Fruit fly (Drosophila melanogaster): Measurements from ENCODE around the gene CG10657.

Gene CG10657

dm6 chr3L:12501249-12501648 lies 4.2 kb upstream of the CG10657 start, which contains the start of the genes CG10638 and CG10681 (continued):
- TF ChIP-seq dm (GFP tag; optimal IDR thresholded peaks at IDR 0.05) (no peak), ro (GFP tag; IDR thresholded peaks at IDR 0.05) (no peak), CG34422 (GFP tag; IDR thresholded peaks at IDR 0.05) (peak; percentile 55; the same call in 1 of the 3 replicates), CG31441 (GFP tag; IDR thresholded peaks at IDR 0.05) (peak; percentile 50), CG1832 (GFP tag; optimal IDR thresholded peaks at IDR 0.05) (no peak), CrebB (tag; optimal IDR thresholded peaks at IDR 0.05) (peak; percentile 1), CG1647 (GFP tag; optimal IDR thresholded peaks at IDR 0.05) (no peak), CG8359 (GFP tag; optimal IDR thresholded peaks at IDR 0.05; ENCODE audit: borderline replicate concordance) (no peak), Myb (GFP tag; optimal IDR thresholded peaks at IDR 0.05) (peak; percentile 32), D19B (GFP tag; optimal IDR thresholded peaks at IDR 0.05) (no peak), H15 (GFP tag; IDR thresholded peaks at IDR 0.05) (no peak), dmrt11E (tag; optimal IDR thresholded peaks at IDR 0.05) (peak; percentile 8), CG10431 (GFP tag; optimal IDR thresholded peaks at IDR 0.05) (peak; percentile 34), sens-2 (GFP tag; IDR thresholded peaks at IDR 0.05) (no peak), Sox100B (GFP tag; optimal IDR thresholded peaks at IDR 0.05) (peak; percentile 53), Ravus (GFP tag; IDR thresholded peaks at IDR 0.05) (no peak), CG7372 (GFP tag; IDR thresholded peaks at IDR 0.05) (no peak), CG10209 (GFP tag; optimal IDR thresholded peaks at IDR 0.05) (peak; percentile 31), Usf (GFP tag; optimal IDR thresholded peaks at IDR 0.05) (no peak), lola (GFP tag; optimal IDR thresholded peaks at IDR 0.05) (peak in 1 of 3 experiments; percentile 37), sens (GFP tag) (peak; percentile 91), CG33557 (GFP tag; optimal IDR thresholded peaks at IDR 0.05) (no peak), CG8478 (optimal IDR thresholded peaks at IDR 0.05) (no peak), CG7357 (GFP tag; IDR thresholded peaks at IDR 0.05) (no peak), CG12299 (tag; optimal IDR thresholded peaks at IDR 0.05) (no peak), Hmx (GFP tag; optimal IDR thresholded peaks at IDR 0.05) (peak; percentile 0), Camta (GFP tag; optimal IDR thresholded peaks at IDR 0.05) (no peak), zf30C (GFP tag; optimal IDR thresholded peaks at IDR 0.05) (no peak), CG43689 (GFP tag; IDR thresholded peaks at IDR 0.05) (no peak), CG12155 (GFP tag; optimal IDR thresholded peaks at IDR 0.05) (peak; percentile 70), zfh2 (GFP tag; optimal IDR thresholded peaks at IDR 0.05) (peak; percentile 11), inv (GFP tag; IDR thresholded peaks at IDR 0.05; ENCODE audit: partially characterized antibody) (no peak), tio (GFP tag; optimal IDR thresholded peaks at IDR 0.05) (no peak), pan (optimal IDR thresholded peaks at IDR 0.05) (no peak), pan (GFP tag; optimal IDR thresholded peaks at IDR 0.05 in 1 of 2, IDR thresholded peaks at IDR 0.05 in 1 of 2) (no peak), Meics (GFP tag; optimal IDR thresholded peaks at IDR 0.05) (no peak), Lpt (GFP tag; optimal IDR thresholded peaks at IDR 0.05) (no peak), trh (GFP tag; optimal IDR thresholded peaks at IDR 0.05) (no peak), HLH54F (GFP tag; optimal IDR thresholded peaks at IDR 0.05) (no peak), pum (GFP tag; optimal IDR thresholded peaks at IDR 0.05) (no peak), vvl (GFP tag; IDR thresholded peaks at IDR 0.05) (peak; percentile 50), trem (tag; optimal IDR thresholded peaks at IDR 0.05) (peak; percentile 98), CG7745 (tag; optimal IDR thresholded peaks at IDR 0.05) (no peak), insv (GFP tag; optimal IDR thresholded peaks at IDR 0.05) (no peak), MESR4 (GFP tag; optimal IDR thresholded peaks at IDR 0.05) (no peak), Mrtf (GFP tag; IDR thresholded peaks at IDR 0.05) (no peak), CTCF (GFP tag; optimal IDR thresholded peaks at IDR 0.05) (peak; percentile 2), CG16815 (GFP tag; optimal IDR thresholded peaks at IDR 0.05) (no peak), Ets97D (GFP tag; optimal IDR thresholded peaks at IDR 0.05) (peak; percentile 52), CG11398 (GFP tag; optimal IDR thresholded peaks at IDR 0.05) (no peak), CG10654 (GFP tag; optimal IDR thresholded peaks at IDR 0.05) (peak; percentile 57), shn (GFP tag; optimal IDR thresholded peaks at IDR 0.05) (no peak), tgo (GFP tag; IDR thresholded peaks at IDR 0.05) (no peak), CG17612 (GFP tag; IDR thresholded peaks at IDR 0.05) (no peak)

Data from whole organism, embryonic.